Fruit fly (Drosophila melanogaster): Measurements from ENCODE around the gene Lam.
A peak's percentile ranks its signal among the peaks of the same experiment; 100 is the strongest.

Lam gene

DNA sequence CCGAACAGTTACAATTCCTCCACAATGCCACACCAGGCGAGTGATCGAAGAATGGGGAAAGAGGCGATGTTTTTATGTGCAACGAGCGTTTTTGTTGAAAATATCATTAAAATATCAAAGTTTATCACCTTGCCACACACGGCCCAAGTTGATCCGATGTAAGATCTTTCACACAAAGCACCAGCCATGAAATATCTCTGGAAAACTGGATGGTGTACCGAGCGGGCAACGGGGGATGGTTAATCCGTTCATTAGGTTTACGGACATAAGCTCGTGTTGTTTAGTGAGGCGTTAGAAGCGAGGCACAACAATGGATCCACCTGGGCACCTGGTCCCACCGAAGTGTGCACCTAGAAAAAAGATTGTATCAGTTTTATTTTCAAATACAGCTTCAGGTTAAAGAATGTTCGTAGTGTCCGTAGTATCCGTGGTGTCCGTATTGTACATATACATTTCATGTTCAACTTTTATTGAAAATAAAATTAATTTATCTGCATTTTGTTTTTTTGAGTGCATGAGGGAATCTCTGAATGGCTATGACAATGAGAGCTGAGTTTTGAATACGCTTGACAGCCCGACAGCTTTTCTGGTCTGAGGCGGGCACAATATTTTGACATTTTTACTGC lies 45.7 kb upstream of the Lam start (continued):
- peak; percentile 66 for TF ChIP-seq CG12391 (tag; optimal IDR thresholded peaks at IDR 0.05)
- peak; percentile 46 for TF ChIP-seq mam (GFP tag; optimal IDR thresholded peaks at IDR 0.05)
- TF ChIP-seq Fer3 (tag; optimal IDR thresholded peaks at IDR 0.05): peak; percentile 51
- peak; percentile 65; the same call in 1 of the 2 replicates for TF ChIP-seq chm (GFP tag; IDR thresholded peaks at IDR 0.05)
- TF ChIP-seq ATbp (GFP tag; optimal IDR thresholded peaks at IDR 0.05): peak; percentile 52
- TF ChIP-seq CG18476 (GFP tag; optimal IDR thresholded peaks at IDR 0.05): peak; percentile 11
- TF ChIP-seq CG17568 (GFP tag; optimal IDR thresholded peaks at IDR 0.05): peak; percentile 29
- TF ChIP-seq CG30403 (GFP tag; optimal IDR thresholded peaks at IDR 0.05): peak; percentile 56
- TF ChIP-seq HLH3B (GFP tag; IDR thresholded peaks at IDR 0.05): peak; percentile 40
- TF ChIP-seq ewg (GFP tag; optimal IDR thresholded peaks at IDR 0.05): peak; percentile 18
- TF ChIP-seq pum (GFP tag; optimal IDR thresholded peaks at IDR 0.05): peak; percentile 29
- 0 out of 2 replicates have a peak, but pooled peaks have one; percentile 50 for TF ChIP-seq CG14014 (GFP tag; IDR thresholded peaks at IDR 0.05)
- no peak for TF ChIP-seq CG17186 (GFP tag; optimal IDR thresholded peaks at IDR 0.05)
- TF ChIP-seq tin (GFP tag; optimal IDR thresholded peaks at IDR 0.05): peak; percentile 39
- peak; percentile 23 for TF ChIP-seq CG5180 (GFP tag; optimal IDR thresholded peaks at IDR 0.05)
- TF ChIP-seq CG11247 (GFP tag; IDR thresholded peaks at IDR 0.05): peak; percentile 35; the same call in 1 of the 2 replicates
- no peak for TF ChIP-seq CG14965 (GFP tag; optimal IDR thresholded peaks at IDR 0.05; ENCODE audit: borderline replicate concordance)
- TF ChIP-seq CG11723 (GFP tag; optimal IDR thresholded peaks at IDR 0.05): peak; percentile 11
- no peak for TF ChIP-seq CG4328 (GFP tag; optimal IDR thresholded peaks at IDR 0.05)
- peak; percentile 73 for TF ChIP-seq CG11504 (tag; optimal IDR thresholded peaks at IDR 0.05)
- peak; percentile 19 for TF ChIP-seq HLH54F (GFP tag; optimal IDR thresholded peaks at IDR 0.05)
- peak; percentile 29 for TF ChIP-seq CG8359 (GFP tag; optimal IDR thresholded peaks at IDR 0.05; ENCODE audit: borderline replicate concordance)
- peak; percentile 20; the same call in 1 of the 2 replicates for TF ChIP-seq ssp (GFP tag; IDR thresholded peaks at IDR 0.05)
- TF ChIP-seq CG9817 (tag; optimal IDR thresholded peaks at IDR 0.05): peak; percentile 62
- no peak for TF ChIP-seq CG11398 (GFP tag; optimal IDR thresholded peaks at IDR 0.05)
- no peak for TF ChIP-seq CG11560 (tag; IDR thresholded peaks at IDR 0.05)
- TF ChIP-seq CG16863 (GFP tag; optimal IDR thresholded peaks at IDR 0.05): peak; percentile 34
- TF ChIP-seq Pdp1 (GFP tag; optimal IDR thresholded peaks at IDR 0.05): peak in 1 of 2 experiments; percentile 32
- peak; percentile 54 for TF ChIP-seq Ptx1 (GFP tag; IDR thresholded peaks at IDR 0.05)
- TF ChIP-seq CG4404 (GFP tag; IDR thresholded peaks at IDR 0.05): peak; percentile 53; the same call in 1 of the 2 replicates
- TF ChIP-seq CG34422 (GFP tag; IDR thresholded peaks at IDR 0.05): 0 out of 3 replicates have a peak, but pooled peaks have one; percentile 48
- TF ChIP-seq cas (GFP tag; IDR thresholded peaks at IDR 0.05): 0 out of 2 replicates have a peak, but pooled peaks have one; percentile 21
- TF ChIP-seq tup (GFP tag; optimal IDR thresholded peaks at IDR 0.05): no peak
- peak; percentile 36 for TF ChIP-seq NC2β (GFP tag; optimal IDR thresholded peaks at IDR 0.05)
- TF ChIP-seq CG33557 (GFP tag; optimal IDR thresholded peaks at IDR 0.05): peak; percentile 69
- no peak for TF ChIP-seq sr (GFP tag; IDR thresholded peaks at IDR 0.05)
- TF ChIP-seq btn (GFP tag; optimal IDR thresholded peaks at IDR 0.05): no peak
- TF ChIP-seq CG11085 (GFP tag; IDR thresholded peaks at IDR 0.05): peak; percentile 50; the same call in 1 of the 2 replicates
- peak; percentile 40 for TF ChIP-seq Meics (GFP tag; optimal IDR thresholded peaks at IDR 0.05)
- TF ChIP-seq fd64A (GFP tag; optimal IDR thresholded peaks at IDR 0.05): no peak
- peak; percentile 33 for TF ChIP-seq CG13775 (GFP tag; optimal IDR thresholded peaks at IDR 0.05)
- peak; percentile 24; the same call in 1 of the 2 replicates for TF ChIP-seq CG14667 (GFP tag; IDR thresholded peaks at IDR 0.05)
- peak; percentile 45 for TF ChIP-seq tio (GFP tag; optimal IDR thresholded peaks at IDR 0.05)
- peak; percentile 59; the same call in 1 of the 2 replicates for TF ChIP-seq ara (GFP tag; IDR thresholded peaks at IDR 0.05)
- TF ChIP-seq ap (GFP tag; IDR thresholded peaks at IDR 0.05): no peak
- peak; percentile 34 for TF ChIP-seq CG1602 (GFP tag; optimal IDR thresholded peaks at IDR 0.05)
- TF ChIP-seq CG15514 (GFP tag; optimal IDR thresholded peaks at IDR 0.05): no peak
- TF ChIP-seq Hr51 (GFP tag; optimal IDR thresholded peaks at IDR 0.05): peak in 1 of 2 experiments; percentile 49

Measured in whole organism, embryonic.